Fruit fly (Drosophila melanogaster) whole organism, embryonic: ENCODE data around the gene CG8483.
A peak's percentile ranks its signal among the peaks of the same experiment; 100 is the strongest.

Source experiments
- Atf3 ChIP-seq: fragments of 200-800 bp; sonication (Bioruptor generic); optimal IDR thresholded peaks from 3 replicates; lab custom pipeline; 2016; ENCODE audit warnings: missing biosample characterization, missing genetic modification characterization
- Bgb ChIP-seq: fragments of 200-800 bp; sonication (Bioruptor generic); IDR thresholded peaks from 2 replicates; pipeline ENCODE4 v1.3.6; 2022; ENCODE audit warnings: missing biosample characterization, missing genetic modification characterization; ENCODE audit not compliant: partially characterized antibody
- BtbVII ChIP-seq: fragments of 200-800 bp; sonication (Bioruptor generic); optimal IDR thresholded peaks from 3 replicates; lab custom pipeline; 2017; ENCODE audit warnings: missing biosample characterization, mild to moderate bottlenecking, missing genetic modification characterization
- CG11456 ChIP-seq: fragments of 200-800 bp; sonication (Bioruptor generic); IDR thresholded peaks from 3 replicates; pipeline ENCODE4 v1.3.6; 2022; ENCODE audit warnings: missing biosample characterization, missing genetic modification characterization
- CG12659 ChIP-seq: fragments of 200-800 bp; sonication (Bioruptor generic); optimal IDR thresholded peaks from 3 replicates; lab custom pipeline; 2017; ENCODE audit warnings: mild to moderate bottlenecking, missing biosample characterization, missing genetic modification reagents, missing genetic modification characterization
- CG13894 ChIP-seq: fragments of 200-800 bp; sonication (Bioruptor generic); optimal IDR thresholded peaks from 3 replicates; lab custom pipeline; 2018; ENCODE audit warnings: missing biosample characterization, mild to moderate bottlenecking, missing genetic modification characterization, moderate library complexity
- CG14667 ChIP-seq: fragments of 200-800 bp; sonication (Bioruptor generic); IDR thresholded peaks from 2 replicates; pipeline ENCODE4 v1.3.6; 2022; ENCODE audit warnings: missing biosample characterization, missing genetic modification characterization
- CG15514 ChIP-seq: fragments of 200-800 bp; sonication (Bioruptor generic); optimal IDR thresholded peaks from 3 replicates; lab custom pipeline; 2017; ENCODE audit warnings: missing biosample characterization, missing genetic modification characterization, mild to moderate bottlenecking, moderate library complexity, missing genetic modification reagents
- CG16779 ChIP-seq: fragments of 200-800 bp; sonication (Bioruptor generic); IDR thresholded peaks from 2 replicates; pipeline ENCODE4 v1.3.6; 2022; ENCODE audit warnings: missing biosample characterization, missing genetic modification characterization
- CG16815 ChIP-seq: fragments of 200-800 bp; sonication (Bioruptor generic); optimal IDR thresholded peaks from 3 replicates; lab custom pipeline; 2017; ENCODE audit warnings: missing biosample characterization, mild to moderate bottlenecking, missing genetic modification characterization
- CG17359 ChIP-seq: fragments of 200-800 bp; sonication (Bioruptor generic); optimal IDR thresholded peaks from 3 replicates; lab custom pipeline; 2018; ENCODE audit warnings: missing biosample characterization, mild to moderate bottlenecking, missing genetic modification characterization, moderate library complexity
- CG17829 ChIP-seq: fragments of 200-800 bp; optimal IDR thresholded peaks from 2 replicates; lab custom pipeline; 2019; ENCODE audit warnings: missing biosample characterization, mild to moderate bottlenecking, missing genetic modification characterization, moderate library complexity
- CG2116 ChIP-seq: fragments of 200-800 bp; sonication (Bioruptor generic); optimal IDR thresholded peaks from 3 replicates; lab custom pipeline; 2018; ENCODE audit warnings: missing biosample characterization, mild to moderate bottlenecking, missing genetic modification characterization
- CG2678 ChIP-seq: fragments of 200-800 bp; sonication (Bioruptor generic); optimal IDR thresholded peaks from 3 replicates; lab custom pipeline; 2019; ENCODE audit warnings: missing biosample characterization, mild to moderate bottlenecking, missing genetic modification characterization, moderate library complexity
- CG2889 ChIP-seq: fragments of 200-800 bp; sonication (Bioruptor generic); IDR thresholded peaks from 3 replicates; pipeline ENCODE4 v1.3.6; 2022; ENCODE audit warnings: missing biosample characterization, missing genetic modification characterization
- CG3065 ChIP-seq: fragments of 200-800 bp; sonication (Bioruptor generic); optimal IDR thresholded peaks from 2 replicates; lab custom pipeline; 2016; ENCODE audit warnings: missing biosample characterization, missing genetic modification characterization
- CG31388 ChIP-seq: fragments of 200-800 bp; sonication (Bioruptor generic); optimal IDR thresholded peaks from 2 replicates; lab custom pipeline; 2016; ENCODE audit warnings: missing biosample characterization, missing genetic modification characterization
- CG5953 ChIP-seq: fragments of 200-800 bp; sonication (Bioruptor generic); IDR thresholded peaks from 2 replicates; pipeline ENCODE4 v1.3.6; 2022; ENCODE audit warnings: missing biosample characterization, missing genetic modification characterization
- CG8089 ChIP-seq: fragments of 200-800 bp; sonication (Bioruptor generic); optimal IDR thresholded peaks from 3 replicates; lab custom pipeline; 2016; ENCODE audit warnings: missing biosample characterization, missing genetic modification characterization
- CG9797 ChIP-seq: fragments of 200-800 bp; sonication (Bioruptor generic); optimal IDR thresholded peaks from 3 replicates; lab custom pipeline; 2018; ENCODE audit warnings: missing biosample characterization, mild to moderate bottlenecking, missing genetic modification characterization
- Camta ChIP-seq: fragments of 200-800 bp; sonication (Bioruptor generic); optimal IDR thresholded peaks from 2 replicates; lab custom pipeline; 2016; ENCODE audit warnings: missing biosample characterization, missing genetic modification characterization
- CrebB ChIP-seq: fragments of 200-800 bp; sonication (Bioruptor generic); optimal IDR thresholded peaks from 3 replicates; lab custom pipeline; 2018; ENCODE audit warnings: missing biosample characterization, mild to moderate bottlenecking, missing genetic modification characterization
- Deaf1 ChIP-seq: fragments of 200-800 bp; optimal IDR thresholded peaks from 3 replicates; lab custom pipeline; 2019; ENCODE audit warnings: missing biosample characterization, mild to moderate bottlenecking, missing genetic modification characterization, moderate library complexity
- Doc2 ChIP-seq: fragments of 200-800 bp; sonication (Bioruptor generic); IDR thresholded peaks from 2 replicates; pipeline ENCODE4 v1.3.6; 2022; ENCODE audit warnings: missing biosample characterization, missing genetic modification characterization
- Ets97D ChIP-seq: fragments of 200-800 bp; sonication (Bioruptor generic); optimal IDR thresholded peaks from 3 replicates; lab custom pipeline; 2016; ENCODE audit warnings: missing biosample characterization, missing genetic modification characterization
- HLH54F ChIP-seq: fragments of 200-800 bp; sonication (Bioruptor generic); optimal IDR thresholded peaks from 3 replicates; lab custom pipeline; 2016; ENCODE audit warnings: missing biosample characterization, missing genetic modification characterization
- Lpt ChIP-seq: fragments of >200 bp; optimal IDR thresholded peaks from 2 replicates; lab custom pipeline; 2018; ENCODE audit warnings: missing biosample characterization, missing genetic modification characterization
- Med ChIP-seq: fragments of 200-800 bp; sonication (Bioruptor generic); peaks from one replicate; lab custom pipeline; 2016; ENCODE audit warnings: missing biosample characterization, missing genetic modification characterization, mild to moderate bottlenecking, inconsistent platforms, moderate library complexity
- NC2α ChIP-seq: fragments of 200-800 bp; sonication (Bioruptor generic); optimal IDR thresholded peaks from 2 replicates; lab custom pipeline; 2016; ENCODE audit warnings: missing biosample characterization, missing genetic modification characterization
- Opbp ChIP-seq: fragments of 200-800 bp; sonication (Bioruptor generic); IDR thresholded peaks from 3 replicates; pipeline ENCODE4 v1.3.6; 2022; ENCODE audit warnings: missing biosample characterization, missing genetic modification characterization; ENCODE audit not compliant: partially characterized antibody
- Sin3A ChIP-seq: fragments of >200 bp; optimal IDR thresholded peaks from 2 replicates; lab custom pipeline; 2018
- bcd ChIP-seq: fragments of 200-800 bp; sonication (Bioruptor generic); optimal IDR thresholded peaks from 2 replicates; lab custom pipeline; 2017; ENCODE audit warnings: missing biosample characterization, mild to moderate bottlenecking, missing genetic modification characterization
- bowl ChIP-seq: fragments of 200-800 bp; sonication (Bioruptor generic); IDR thresholded peaks from 2 replicates; pipeline ENCODE4 v1.3.6; 2022; ENCODE audit warnings: missing biosample characterization, missing genetic modification characterization
- dpn ChIP-seq, 2 experiments: fragments of 200-800 bp; sonication (Bioruptor generic); optimal IDR thresholded peaks; 3 replicates each; lab custom pipeline; 2016; ENCODE audit warnings: missing biosample characterization in 2 of 2, missing genetic modification characterization in 2 of 2
- ewg ChIP-seq: fragments of 200-800 bp; sonication (Bioruptor generic); optimal IDR thresholded peaks from 3 replicates; lab custom pipeline; 2017; ENCODE audit warnings: mild to moderate bottlenecking, missing biosample characterization, missing genetic modification reagents, missing genetic modification characterization
- eyg ChIP-seq: fragments of 200-800 bp; sonication (Bioruptor generic); optimal IDR thresholded peaks from 3 replicates; lab custom pipeline; 2016; ENCODE audit warnings: missing biosample characterization, missing genetic modification characterization
- gro ChIP-seq: fragments of 200-800 bp; sonication (Bioruptor generic); optimal IDR thresholded peaks from 2 replicates; lab custom pipeline; 2016; ENCODE audit warnings: missing biosample characterization, missing genetic modification characterization
- ham ChIP-seq: fragments of 200-800 bp; sonication (Bioruptor generic); IDR thresholded peaks from 2 replicates; pipeline ENCODE4 v1.3.6; 2022; ENCODE audit warnings: missing biosample characterization, missing genetic modification characterization
- kah ChIP-seq: fragments of 200-800 bp; sonication (Bioruptor generic); optimal IDR thresholded peaks from 2 replicates; lab custom pipeline; 2018; ENCODE audit warnings: missing biosample characterization, mild to moderate bottlenecking, missing genetic modification characterization
- kay ChIP-seq: fragments of 200-800 bp; sonication (Bioruptor generic); optimal IDR thresholded peaks from 2 replicates; lab custom pipeline; 2016; ENCODE audit warnings: missing biosample characterization, missing genetic modification characterization
- lbe ChIP-seq: fragments of 200-800 bp; sonication (Bioruptor generic); optimal IDR thresholded peaks from 2 replicates; lab custom pipeline; 2016; ENCODE audit warnings: missing biosample characterization, mild to moderate bottlenecking, missing genetic modification characterization
- pho ChIP-seq: fragments of 200-800 bp; sonication (Bioruptor generic); optimal IDR thresholded peaks from 2 replicates; lab custom pipeline; 2016; ENCODE audit warnings: missing biosample characterization, missing genetic modification characterization
- phol ChIP-seq: fragments of 200-800 bp; sonication (Bioruptor generic); optimal IDR thresholded peaks from 3 replicates; lab custom pipeline; 2018; ENCODE audit warnings: missing biosample characterization, mild to moderate bottlenecking, missing genetic modification characterization, moderate library complexity
- pzg ChIP-seq: fragments of 200-800 bp; sonication (Bioruptor generic); optimal IDR thresholded peaks from 3 replicates; lab custom pipeline; 2018; ENCODE audit warnings: missing biosample characterization, mild to moderate bottlenecking, missing genetic modification characterization, moderate library complexity
- sd ChIP-seq: fragments of 200-800 bp; sonication (Bioruptor generic); optimal IDR thresholded peaks from 3 replicates; lab custom pipeline; 2018; ENCODE audit warnings: missing biosample characterization, mild to moderate bottlenecking, missing genetic modification characterization, moderate library complexity
- sqz ChIP-seq: fragments of 200-800 bp; sonication (Bioruptor generic); optimal IDR thresholded peaks from 3 replicates; lab custom pipeline; 2018; ENCODE audit warnings: missing biosample characterization, mild to moderate bottlenecking, missing genetic modification characterization
- sug ChIP-seq: fragments of 200-800 bp; optimal IDR thresholded peaks from 2 replicates; lab custom pipeline; 2019; ENCODE audit warnings: missing biosample characterization, mild to moderate bottlenecking, missing genetic modification characterization, moderate library complexity
- tap ChIP-seq: fragments of 200-800 bp; optimal IDR thresholded peaks from 3 replicates; lab custom pipeline; 2019; ENCODE audit warnings: missing biosample characterization, mild to moderate bottlenecking, missing genetic modification characterization, moderate library complexity
- tgo ChIP-seq: fragments of 200-800 bp; sonication (Bioruptor generic); IDR thresholded peaks from 3 replicates; pipeline ENCODE4 v1.3.6; 2022; ENCODE audit warnings: missing biosample characterization, missing genetic modification characterization
- trem ChIP-seq: fragments of 200-800 bp; optimal IDR thresholded peaks from 3 replicates; lab custom pipeline; 2019; ENCODE audit warnings: missing biosample characterization, mild to moderate bottlenecking, missing genetic modification characterization, moderate library complexity
- z ChIP-seq: fragments of 200-800 bp; sonication (Bioruptor generic); IDR thresholded peaks from 3 replicates; pipeline ENCODE4 v1.3.6; 2022; ENCODE audit warnings: missing biosample characterization, missing genetic modification characterization
- zfh2 ChIP-seq: fragments of 200-800 bp; sonication (Bioruptor generic); optimal IDR thresholded peaks from 2 replicates; lab custom pipeline; 2016; ENCODE audit warnings: missing biosample characterization, missing genetic modification characterization

CG8483 gene

dm6 chr3R:13261706-13262105, 47.4 kb upstream of the CG8483 start (continued):
- TF ChIP-seq z (GFP tag; lab: Robert Waterston, UW): no peak
- TF ChIP-seq bcd (GFP tag; lab: Kevin White, UChicago): no peak
- no peak for TF ChIP-seq pzg (GFP tag; lab: Kevin White, UChicago)
- TF ChIP-seq CG31388: no peak
- no peak for TF ChIP-seq gro (GFP tag; lab: Kevin White, UChicago)
- no peak for TF ChIP-seq lbe (GFP tag; lab: Kevin White, UChicago)
- TF ChIP-seq kay (GFP tag; lab: Kevin White, UChicago): no peak
- TF ChIP-seq Bgb (GFP tag; lab: Robert Waterston, UW): no peak
- no peak for TF ChIP-seq Doc2
- TF ChIP-seq sug (tag; lab: Kevin White, UChicago): peak; percentile 25
- no peak for TF ChIP-seq CG5953 (GFP tag; lab: Robert Waterston, UW)
- no peak for TF ChIP-seq Sin3A
- no peak for TF ChIP-seq sd
- no peak for TF ChIP-seq tap (tag; lab: Kevin White, UChicago)
- no peak for TF ChIP-seq CG12659
- no peak for TF ChIP-seq CG3065
- TF ChIP-seq CG2116 (GFP tag; lab: Kevin White, UChicago): no peak
- TF ChIP-seq Med: peak; percentile 1

- TF ChIP-seq CG16779 (GFP tag; lab: Robert Waterston, UW) (no peak), CrebB (tag; lab: Kevin White, UChicago) (no peak), ewg (GFP tag; lab: Kevin White, UChicago) (no peak), trem (tag; lab: Kevin White, UChicago) (no peak), bowl (no peak; the same call in 1 of the 2 replicates), Camta (GFP tag; lab: Kevin White, UChicago) (no peak), CG14667 (GFP tag; lab: Robert Waterston, UW) (no peak), CG8089 (GFP tag; lab: Kevin White, UChicago) (no peak), CG15514 (GFP tag; lab: Kevin White, UChicago) (peak; percentile 14), eyg (GFP tag; lab: Kevin White, UChicago) (no peak), CG2678 (no peak), sqz (GFP tag; lab: Kevin White, UChicago) (no peak), kah (GFP tag; lab: Kevin White, UChicago) (peak; percentile 88), Ets97D (GFP tag; lab: Kevin White, UChicago) (peak; percentile 6), phol (tag; lab: Kevin White, UChicago) (no peak), CG17359 (no peak), tgo (GFP tag; lab: Robert Waterston, UW) (no peak), NC2α (GFP tag; lab: Kevin White, UChicago) (no peak), BtbVII (GFP tag; lab: Kevin White, UChicago) (no peak), zfh2 (GFP tag; lab: Kevin White, UChicago) (no peak), Opbp (GFP tag; lab: Robert Waterston, UW) (no peak), ham (GFP tag; lab: Robert Waterston, UW) (no peak), CG13894 (tag; lab: Kevin White, UChicago) (no peak), CG17829 (peak; percentile 29), CG16815 (GFP tag; lab: Kevin White, UChicago) (no peak), HLH54F (no peak), Deaf1 (no peak), gro (GFP tag; lab: Kevin White, UChicago) (no peak), Atf3 (GFP tag; lab: Kevin White, UChicago) (no peak), pho (GFP tag; lab: Kevin White, UChicago) (peak; percentile 2), Lpt (no peak), dpn (GFP tag; optimal IDR thresholded peaks at IDR 0.05; lab: Kevin White, UChicago) (no peak), CG9797 (GFP tag; lab: Kevin White, UChicago) (no peak), CG2889 (GFP tag; lab: Robert Waterston, UW) (no peak), CG11456 (no peak)
These were observed 45.9 kb upstream of the CG8483 start, which contains the start of gene CG11686 for dm6 chr3R:13260114-13260673. Gene CG11686 (plus strand): TSS chr3R:13260356.
